Worm (Caenorhabditis elegans) whole organism, young adult: ENCODE measurements around the gene F40F4.7.

Source experiments
- B0019.2 ChIP-seq: fragments of 200-800 bp; sonication (Bioruptor generic); conservative IDR thresholded peaks from 2 replicates; pipeline ENCODE4 v1.3.6; 2022; ENCODE audit warnings: missing genetic modification reagents, missing genetic modification characterization, missing compliant biosample characterization
- D2030.7 ChIP-seq: fragments of 200-800 bp; sonication (Bioruptor generic); IDR thresholded peaks from 2 replicates; pipeline ENCODE4 v1.3.6; 2022; ENCODE audit warnings: missing genetic modification reagents, missing genetic modification characterization, missing compliant biosample characterization
- F10E7.11 ChIP-seq: sonication (generic microtip); optimal IDR thresholded peaks from 2 replicates; lab custom pipeline; 2017; ENCODE audit warnings: mild to moderate bottlenecking, missing genetic modification characterization, moderate library complexity, missing compliant biosample characterization
- F52B5.7 ChIP-seq: sonication (generic microtip); optimal IDR thresholded peaks from 2 replicates; lab custom pipeline; 2016; ENCODE audit warnings: mild to moderate bottlenecking, missing genetic modification characterization, missing compliant biosample characterization
- F57C9.4 ChIP-seq: sonication (generic microtip); optimal IDR thresholded peaks from 2 replicates; lab custom pipeline; 2017; ENCODE audit warnings: mild to moderate bottlenecking, missing genetic modification characterization, missing compliant biosample characterization
- K11D2.4 ChIP-seq: fragments of 200-800 bp; sonication (Bioruptor generic); IDR thresholded peaks from 2 replicates; pipeline ENCODE4 v1.3.6; 2022; ENCODE audit warnings: missing genetic modification reagents, missing genetic modification characterization, missing compliant biosample characterization
- K12H6.12 ChIP-seq: fragments of 200-800 bp; sonication (Bioruptor generic); optimal IDR thresholded peaks from 2 replicates; lab custom pipeline; 2018; ENCODE audit warnings: mild to moderate bottlenecking, missing genetic modification characterization, missing compliant biosample characterization
- T07F8.4 ChIP-seq: sonication (generic microtip); optimal IDR thresholded peaks from 2 replicates; lab custom pipeline; 2016; ENCODE audit warnings: mild to moderate bottlenecking, missing genetic modification characterization, moderate library complexity, missing compliant biosample characterization
- T26A5.8 ChIP-seq: sonication (generic microtip); optimal IDR thresholded peaks from 2 replicates; lab custom pipeline; 2016; ENCODE audit warnings: missing genetic modification characterization, missing compliant biosample characterization
- Y67H2A.10 ChIP-seq: fragments of 200-800 bp; sonication (Bioruptor generic); conservative IDR thresholded peaks from 2 replicates; pipeline ENCODE4 v1.3.6; 2022; ENCODE audit warnings: missing genetic modification reagents, missing genetic modification characterization, missing compliant biosample characterization
- ZK185.1 ChIP-seq: sonication (generic microtip); optimal IDR thresholded peaks from 2 replicates; lab custom pipeline; 2016; ENCODE audit warnings: mild to moderate bottlenecking, missing genetic modification characterization, missing compliant biosample characterization; ENCODE audit not compliant: poor library complexity, severe bottlenecking
- akir-1 ChIP-seq: fragments of 200-800 bp; sonication (Bioruptor generic); optimal IDR thresholded peaks from 2 replicates; lab custom pipeline; 2018; ENCODE audit warnings: mild to moderate bottlenecking, missing genetic modification characterization, moderate library complexity, missing compliant biosample characterization
- aptf-3 ChIP-seq: fragments of 200-800 bp; sonication (Bioruptor generic); IDR thresholded peaks from 2 replicates; pipeline ENCODE4 v1.3.6; 2022; ENCODE audit warnings: missing genetic modification characterization, missing compliant biosample characterization
- atf-7 ChIP-seq: sonication (generic microtip); optimal IDR thresholded peaks from 2 replicates; lab custom pipeline; 2017; ENCODE audit warnings: mild to moderate bottlenecking, missing genetic modification characterization, missing compliant biosample characterization
- attf-5 ChIP-seq: fragments of 200-800 bp; sonication (Bioruptor generic); optimal IDR thresholded peaks from 2 replicates; lab custom pipeline; 2018; ENCODE audit warnings: mild to moderate bottlenecking, missing genetic modification characterization, missing compliant biosample characterization
- bed-2 ChIP-seq: fragments of 200-800 bp; sonication (Bioruptor generic); IDR thresholded peaks from 2 replicates; pipeline ENCODE4 v1.3.6; 2022; ENCODE audit warnings: missing genetic modification reagents, missing genetic modification characterization, missing compliant biosample characterization
- ccch-3 ChIP-seq: fragments of 200-800 bp; sonication (Bioruptor generic); optimal IDR thresholded peaks from 2 replicates; lab custom pipeline; 2018; ENCODE audit warnings: mild to moderate bottlenecking, missing genetic modification characterization, missing compliant biosample characterization
- ceh-58 ChIP-seq: fragments of 200-800 bp; sonication (Bioruptor generic); IDR thresholded peaks from 2 replicates; pipeline ENCODE4 v1.3.6; 2022; ENCODE audit warnings: missing genetic modification characterization, missing compliant biosample characterization
- dpff-1 ChIP-seq: sonication (generic microtip); optimal IDR thresholded peaks from 2 replicates; lab custom pipeline; 2017; ENCODE audit warnings: mild to moderate bottlenecking, missing genetic modification characterization, missing compliant biosample characterization
- ets-4 ChIP-seq: fragments of 200-800 bp; sonication (Bioruptor generic); optimal IDR thresholded peaks from 2 replicates; lab custom pipeline; 2018; ENCODE audit warnings: mild to moderate bottlenecking, missing genetic modification characterization, missing compliant biosample characterization
- hrde-1 ChIP-seq: sonication (generic microtip); optimal IDR thresholded peaks from 2 replicates; lab custom pipeline; 2016; ENCODE audit warnings: missing genetic modification characterization, mild to moderate bottlenecking, missing compliant biosample characterization, moderate library complexity, missing genotype, missing genetic modification reagents, borderline replicate concordance
- let-526 ChIP-seq: fragments of 200-800 bp; sonication (Bioruptor generic); IDR thresholded peaks from 2 replicates; pipeline ENCODE4 v1.3.6; 2022; ENCODE audit warnings: missing genetic modification reagents, missing genetic modification characterization, missing compliant biosample characterization
- lsy-27 ChIP-seq: sonication (generic microtip); optimal IDR thresholded peaks from 2 replicates; lab custom pipeline; 2017; ENCODE audit warnings: missing genetic modification characterization, mild to moderate bottlenecking, missing compliant biosample characterization, antibody characterized with exemption, missing genotype, borderline replicate concordance; ENCODE audit not compliant: insufficient read depth
- madf-10 ChIP-seq: sonication (generic microtip); optimal IDR thresholded peaks from 2 replicates; lab custom pipeline; 2016; ENCODE audit warnings: mild to moderate bottlenecking, missing genetic modification characterization, missing compliant biosample characterization
- madf-3 ChIP-seq: fragments of 200-800 bp; sonication (Bioruptor generic); IDR thresholded peaks from 2 replicates; pipeline ENCODE4 v1.3.6; 2022; ENCODE audit warnings: missing genetic modification reagents, missing genetic modification characterization, missing compliant biosample characterization
- madf-6 ChIP-seq: fragments of 200-800 bp; sonication (Bioruptor generic); IDR thresholded peaks from 2 replicates; pipeline ENCODE4 v1.3.6; 2022; ENCODE audit warnings: missing genetic modification reagents, missing genetic modification characterization, missing compliant biosample characterization
- nfyb-1 ChIP-seq: fragments of 200-800 bp; sonication (Bioruptor generic); IDR thresholded peaks from 2 replicates; pipeline ENCODE4 v1.3.6; 2022; ENCODE audit warnings: missing genetic modification reagents, missing genetic modification characterization, missing compliant biosample characterization
- nhr-179 ChIP-seq: sonication (generic microtip); optimal IDR thresholded peaks from 2 replicates; lab custom pipeline; 2016; ENCODE audit warnings: mild to moderate bottlenecking, missing genetic modification characterization, missing compliant biosample characterization
- nhr-27 ChIP-seq: fragments of 200-800 bp; sonication (Bioruptor generic); optimal IDR thresholded peaks from 2 replicates; lab custom pipeline; 2018; ENCODE audit warnings: mild to moderate bottlenecking, missing genetic modification characterization, moderate library complexity, missing compliant biosample characterization
- rpc-1 ChIP-seq, 2 experiments: fragments of 150-350 bp in 1 of 2; sonication (generic microtip) in 1 of 2; optimal IDR thresholded peaks; 2 replicates each; lab custom pipeline; 2014 to 2018; ENCODE audit warnings: missing biosample characterization in 1 of 2, missing genetic modification characterization in 1 of 2, missing genetic modification reagents in 1 of 2, missing genotype in 1 of 2
- sea-2 ChIP-seq: fragments of 200-800 bp; sonication (Bioruptor generic); IDR thresholded peaks from 2 replicates; pipeline ENCODE4 v1.3.6; 2022; ENCODE audit warnings: missing genetic modification characterization, missing compliant biosample characterization
- snpc-1.1 ChIP-seq: sonication (generic microtip); optimal IDR thresholded peaks from 2 replicates; lab custom pipeline; 2017; ENCODE audit warnings: missing genetic modification characterization, mild to moderate bottlenecking, missing compliant biosample characterization, antibody characterized with exemption, moderate library complexity, missing genotype, missing genetic modification reagents; ENCODE audit not compliant: insufficient read depth
- snpc-1.3 ChIP-seq: sonication (generic microtip); optimal IDR thresholded peaks from 2 replicates; lab custom pipeline; 2017; ENCODE audit warnings: missing genetic modification characterization, mild to moderate bottlenecking, missing compliant biosample characterization, antibody characterized with exemption, moderate library complexity, missing genotype, missing genetic modification reagents; ENCODE audit not compliant: insufficient read depth
- tbp1 ChIP-seq: fragments of 200-800 bp; sonication (Bioruptor generic); optimal IDR thresholded peaks from 2 replicates; lab custom pipeline; 2018; ENCODE audit warnings: mild to moderate bottlenecking, missing genetic modification characterization, missing compliant biosample characterization
- unc-62 ChIP-seq: fragments of 150-350 bp; optimal IDR thresholded peaks from 2 replicates; lab custom pipeline; 2014; ENCODE audit warnings: missing biosample characterization, missing genetic modification reagents, missing genetic modification characterization
- xnd-1 ChIP-seq: sonication (generic microtip); optimal IDR thresholded peaks from 2 replicates; lab custom pipeline; 2016; ENCODE audit warnings: missing genotype, missing genetic modification reagents, missing genetic modification characterization, missing compliant biosample characterization
- ztf-3 ChIP-seq: fragments of 200-800 bp; sonication (Bioruptor generic); optimal IDR thresholded peaks from 2 replicates; lab custom pipeline; 2018; ENCODE audit warnings: mild to moderate bottlenecking, missing genetic modification characterization, missing compliant biosample characterization

The F40F4.7 gene

DNA sequence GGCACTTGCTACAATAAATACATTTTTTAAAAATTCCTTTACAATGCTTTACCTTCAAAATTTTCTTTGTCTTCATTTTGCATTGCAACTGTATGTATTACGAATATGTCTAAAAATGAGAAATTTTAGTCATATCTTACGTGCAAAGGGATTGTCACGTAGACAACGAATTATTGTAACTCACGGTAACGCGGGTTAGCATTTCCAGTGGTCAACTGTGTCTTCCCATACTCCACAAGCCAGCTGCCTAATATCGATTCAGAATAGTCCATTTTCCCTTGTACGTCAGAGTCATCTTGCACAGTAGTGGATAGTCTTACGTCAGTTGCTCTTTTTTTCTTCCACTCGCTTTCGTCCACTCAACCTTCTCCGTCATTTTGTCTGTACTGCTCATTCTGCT, 16.9 kb upstream of the F40F4.7 start, which contains the start of gene fbxb-71:
TSS of gene fbxb-71 (plus strand) at position 301 of the 400 bp plus-strand sequence.
- TF ChIP-seq B0019.2 (GFP tag; lab: Robert Waterston, UW) (no peak), hrde-1 (tag; lab: Kevin White, UChicago) (no peak), tbp1 (no peak), nhr-179 (tag; lab: Kevin White, UChicago) (no peak), nfyb-1 (no peak), madf-6 (no peak), sea-2 (no peak), attf-5 (GFP tag; lab: Kevin White, UChicago) (no peak), Y67H2A.10 (GFP tag; lab: Robert Waterston, UW) (no peak), K12H6.12 (tag; lab: Kevin White, UChicago) (no peak), madf-10 (no peak), nhr-27 (tag; lab: Kevin White, UChicago) (no peak), dpff-1 (no peak), snpc-1.3 (tag; lab: Kevin White, UChicago) (no peak), T07F8.4 (tag; lab: Kevin White, UChicago) (no peak), D2030.7 (no peak), ccch-3 (GFP tag; lab: Kevin White, UChicago) (no peak), T26A5.8 (tag; lab: Kevin White, UChicago) (no peak), rpc-1 (optimal IDR thresholded peaks at IDR 0.05; lab: Kevin White, UChicago) (no peak), rpc-1 (tag; optimal IDR thresholded peaks at IDR 0.05; lab: Kevin White, UChicago) (no peak)
- TF ChIP-seq, all 124 proteins: peak for 0

DNA sequence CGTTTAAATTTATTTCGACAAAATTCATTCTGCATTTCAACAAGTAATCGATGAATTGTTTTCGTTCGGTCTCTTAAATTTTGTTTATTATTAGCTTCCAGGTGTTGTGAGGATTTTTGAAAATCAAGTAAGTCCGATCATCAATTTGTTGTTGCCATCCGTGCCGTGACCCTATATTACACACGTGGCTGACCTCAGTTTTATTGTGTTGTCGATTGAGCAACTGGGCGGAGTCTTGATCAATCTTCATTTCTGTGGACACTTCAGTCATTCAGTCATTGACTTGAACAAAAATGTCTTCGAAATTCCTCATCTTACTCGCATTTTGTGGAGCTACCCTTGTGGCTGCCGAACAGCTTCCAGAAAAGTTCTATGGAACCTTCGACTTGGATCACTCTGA, 14.8 kb upstream of the F40F4.7 start, which contains the start of gene lbp-2:
TSS of gene lbp-2 (plus strand) at position 102 of the 400 bp plus-strand sequence.
- TF ChIP-seq unc-62 (GFP tag; lab: Kevin White, UChicago) (no peak), sea-2 (no peak), snpc-1.1 (tag; lab: Kevin White, UChicago) (no peak), K11D2.4 (GFP tag; lab: Robert Waterston, UW) (no peak), xnd-1 (tag; lab: Kevin White, UChicago) (no peak), atf-7 (tag; lab: Kevin White, UChicago) (no peak), F10E7.11 (tag; lab: Kevin White, UChicago) (no peak), ceh-58 (GFP tag; lab: Robert Waterston, UW) (no peak), F57C9.4 (tag; lab: Kevin White, UChicago) (no peak), ztf-3 (GFP tag; lab: Kevin White, UChicago) (no peak), ZK185.1 (tag; lab: Kevin White, UChicago) (no peak), aptf-3 (GFP tag; lab: Robert Waterston, UW) (no peak), madf-3 (GFP tag; lab: Robert Waterston, UW) (no peak), ets-4 (no peak), nfyb-1 (no peak), akir-1 (no peak), let-526 (no peak)

DNA sequence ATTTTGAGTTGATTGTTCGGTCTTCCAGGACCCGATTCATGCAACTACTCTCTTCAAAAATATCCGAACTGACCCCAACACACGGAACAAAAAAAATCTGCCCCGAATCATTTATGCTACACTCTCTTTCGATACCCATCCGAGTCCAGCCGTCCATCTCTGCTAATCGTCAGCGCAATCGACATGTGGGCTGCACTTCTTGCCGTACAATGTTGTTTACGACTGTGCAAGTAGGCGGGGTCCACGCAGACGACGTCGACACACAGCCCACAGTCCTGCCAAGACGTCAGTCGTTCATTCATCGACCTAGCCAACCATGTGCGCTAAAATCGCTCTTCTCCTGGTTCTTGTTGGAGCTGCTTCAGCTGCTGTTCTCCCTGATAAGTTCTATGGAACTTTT, 13.1 kb upstream of the F40F4.7 start, which contains the start of gene lbp-1:
TSS of gene lbp-1 (plus strand) at position 301 of the 400 bp plus-strand sequence.
- TF ChIP-seq lsy-27 (no peak), let-526 (no peak), F52B5.7 (tag; lab: Kevin White, UChicago) (no peak), bed-2 (0 out of 2 replicates have a peak, but pooled peaks have one; percentile 13)
